Worm (Caenorhabditis elegans): Measurements from ENCODE around the gene F57C12.6.

The F57C12.6 gene

DNA sequence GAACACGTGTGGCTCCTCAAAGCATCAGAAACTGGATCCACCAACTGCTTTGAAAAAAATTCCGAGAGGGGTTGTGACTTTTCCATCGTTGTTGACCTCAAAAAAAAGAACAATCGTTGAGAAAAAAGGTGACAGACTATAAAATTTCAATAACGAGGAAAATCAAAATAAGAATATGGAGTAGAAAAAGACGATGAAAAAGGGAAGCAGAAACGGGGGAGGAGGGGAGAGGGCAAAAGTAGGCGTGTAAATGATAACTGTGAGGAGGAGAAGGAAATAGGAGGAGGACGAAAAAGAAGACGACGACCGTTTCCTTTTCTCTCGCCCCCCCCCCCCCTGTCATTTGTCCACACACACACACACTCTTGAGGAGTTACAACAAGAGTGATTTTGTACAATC is 46.9 kb downstream of the F57C12.6 start, which contains the start of gene B0310.2:
Gene B0310.2, minus strand, starts transcription at position 101 of the 400 bp plus-strand sequence.
- no peak for TF ChIP-seq tbx-7 (tag; optimal IDR thresholded peaks at IDR 0.05)
- TF ChIP-seq syd-9 (tag; optimal IDR thresholded peaks at IDR 0.05): no peak
- no peak for TF ChIP-seq T23F11.4 (GFP tag; optimal IDR thresholded peaks at IDR 0.05)
- TF ChIP-seq tbx-2 (tag; optimal IDR thresholded peaks at IDR 0.05): no peak
- TF ChIP-seq pros-1 (tag; optimal IDR thresholded peaks at IDR 0.05): no peak
- TF ChIP-seq ceh-19 (GFP tag; optimal IDR thresholded peaks at IDR 0.05): no peak
- no peak for TF ChIP-seq ceh-22 (tag; optimal IDR thresholded peaks at IDR 0.05)
- no peak for TF ChIP-seq madf-2 (tag; optimal IDR thresholded peaks at IDR 0.05)
- no peak for TF ChIP-seq ttx-3 (tag; optimal IDR thresholded peaks at IDR 0.05)
- no peak for TF ChIP-seq K09A11.1 (tag; optimal IDR thresholded peaks at IDR 0.05; ENCODE audit: insufficient read depth)
- TF ChIP-seq fax-1 (tag; optimal IDR thresholded peaks at IDR 0.05): no peak
- no peak for TF ChIP-seq mec-3 (tag; optimal IDR thresholded peaks at IDR 0.05; ENCODE audit: borderline replicate concordance)
- TF ChIP-seq che-1 (tag; optimal IDR thresholded peaks at IDR 0.05): no peak

DNA sequence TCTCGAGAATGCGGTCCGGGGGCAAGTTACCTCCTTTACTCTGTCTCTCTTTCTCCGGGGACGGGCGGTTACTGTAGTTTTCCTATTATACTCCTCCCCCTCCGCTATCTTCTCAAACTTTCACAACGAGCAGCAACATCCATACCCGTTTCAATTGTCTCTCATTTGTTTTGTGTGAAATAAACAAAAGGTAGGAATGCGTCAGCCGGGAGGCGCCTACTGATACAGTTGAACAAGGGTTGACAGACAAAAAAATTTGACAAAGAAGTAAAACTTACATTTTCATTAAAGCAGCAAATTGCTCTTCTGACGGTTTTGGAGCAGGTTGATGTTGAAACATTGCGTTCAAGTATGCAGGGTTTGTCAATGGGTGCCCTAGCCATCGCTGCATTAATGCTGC is 48.8 kb downstream of the F57C12.6 start:
- TF ChIP-seq K02D7.2 (tag; optimal IDR thresholded peaks at IDR 0.05) (no peak), ceh-14 (tag; optimal IDR thresholded peaks at IDR 0.05) (no peak), gmeb-2 (tag; optimal IDR thresholded peaks at IDR 0.05) (no peak), lin-11 (tag; optimal IDR thresholded peaks at IDR 0.05) (no peak), eyg-1 (tag; optimal IDR thresholded peaks at IDR 0.05) (no peak), ceh-9 (tag; optimal IDR thresholded peaks at IDR 0.05) (no peak), C38D4.7 (GFP tag; optimal IDR thresholded peaks at IDR 0.05) (no peak), dve-1 (tag; optimal IDR thresholded peaks at IDR 0.05) (no peak), ceh-19 (GFP tag; optimal IDR thresholded peaks at IDR 0.05) (no peak), fkh-10 (GFP tag; optimal IDR thresholded peaks at IDR 0.05) (no peak), ets-4 (tag; optimal IDR thresholded peaks at IDR 0.05) (no peak), hlh-6 (tag; optimal IDR thresholded peaks at IDR 0.05) (no peak), pqm-1 (tag; optimal IDR thresholded peaks at IDR 0.05) (no peak), ceh-22 (tag; optimal IDR thresholded peaks at IDR 0.05) (no peak), fkh-6 (tag; optimal IDR thresholded peaks at IDR 0.05) (no peak), nhr-232 (tag; optimal IDR thresholded peaks at IDR 0.05) (no peak), ama-1 (optimal IDR thresholded peaks at IDR 0.05) (no peak), pax-1 (tag; optimal IDR thresholded peaks at IDR 0.05) (no peak), dmd-4 (tag; optimal IDR thresholded peaks at IDR 0.05; ENCODE audit: borderline replicate concordance) (no peak), ceh-45 (GFP tag; IDR thresholded peaks at IDR 0.05) (no peak)

DNA sequence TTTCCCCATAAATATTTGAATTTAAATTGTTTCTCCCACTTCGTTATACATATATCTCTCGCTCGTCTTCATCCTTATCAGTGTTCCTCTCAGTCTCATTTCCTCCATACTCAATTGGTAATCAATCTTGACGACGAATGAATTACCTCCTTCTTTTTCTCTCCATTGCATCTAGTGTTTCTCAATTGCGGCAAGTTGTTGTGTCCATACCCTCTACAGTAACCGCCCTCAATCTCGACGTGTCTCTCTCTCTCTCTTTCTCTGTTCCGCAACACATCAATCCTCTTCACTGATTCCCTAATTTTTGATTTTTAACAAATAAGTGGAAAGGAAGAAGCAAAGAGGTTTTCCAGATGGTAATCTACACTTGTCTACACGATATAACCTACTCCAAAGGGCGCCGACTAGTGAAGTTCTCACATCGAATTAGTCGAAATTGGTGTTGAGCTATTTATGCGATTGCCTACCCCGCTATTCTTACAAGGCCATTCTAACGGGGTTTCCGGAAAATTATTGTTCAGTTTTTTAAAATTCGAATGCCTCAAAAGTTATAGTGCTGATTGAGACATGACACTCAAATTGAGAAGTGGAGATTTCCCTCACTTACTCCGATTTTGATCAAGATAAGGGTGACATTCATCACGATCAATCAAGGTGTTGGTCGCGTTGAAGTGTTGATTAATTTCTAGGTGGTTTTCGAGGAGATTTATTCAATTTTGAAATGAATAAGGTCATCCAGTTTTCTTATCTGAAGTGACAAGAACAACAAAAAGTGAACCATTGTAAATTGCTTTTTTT is 49.5 kb downstream of the F57C12.6 start:
- no peak for TF ChIP-seq ceh-9 (tag; optimal IDR thresholded peaks at IDR 0.05)
- no peak for TF ChIP-seq dmd-4 (tag; optimal IDR thresholded peaks at IDR 0.05; ENCODE audit: borderline replicate concordance)
- TF ChIP-seq pros-1 (tag; optimal IDR thresholded peaks at IDR 0.05): no peak
- TF ChIP-seq ceh-19 (GFP tag; optimal IDR thresholded peaks at IDR 0.05): no peak
- TF ChIP-seq sox-2 (GFP tag; IDR thresholded peaks at IDR 0.05): no peak
- TF ChIP-seq ttx-3 (tag; optimal IDR thresholded peaks at IDR 0.05): no peak
- no peak for TF ChIP-seq pag-3 (tag; optimal IDR thresholded peaks at IDR 0.05; ENCODE audit: borderline replicate concordance)
- TF ChIP-seq tbx-7 (tag; optimal IDR thresholded peaks at IDR 0.05): no peak
- no peak for TF ChIP-seq Y22D7AL.16 (tag; optimal IDR thresholded peaks at IDR 0.05)
- no peak for TF ChIP-seq zip-5 (tag; optimal IDR thresholded peaks at IDR 0.05)
- no peak for TF ChIP-seq pat-9 (tag; optimal IDR thresholded peaks at IDR 0.05)
- no peak for TF ChIP-seq eyg-1 (tag; optimal IDR thresholded peaks at IDR 0.05)
- TF ChIP-seq pax-1 (tag; optimal IDR thresholded peaks at IDR 0.05): no peak
- TF ChIP-seq hlh-30 (tag; optimal IDR thresholded peaks at IDR 0.05; ENCODE audit: insufficient read depth): no peak
- TF ChIP-seq K09A11.1 (tag; optimal IDR thresholded peaks at IDR 0.05; ENCODE audit: insufficient read depth): no peak
- TF ChIP-seq elt-4 (tag; optimal IDR thresholded peaks at IDR 0.05): no peak
- TF ChIP-seq ceh-48 (tag; optimal IDR thresholded peaks at IDR 0.05): no peak
- no peak for TF ChIP-seq ceh-2 (tag; optimal IDR thresholded peaks at IDR 0.05)
- no peak for TF ChIP-seq ceh-34 (tag; optimal IDR thresholded peaks at IDR 0.05)
